Worm (Caenorhabditis elegans) whole organism, L4 larva: ENCODE results near the gene lin-52.

Experiments used
- F10B5.3 ChIP-seq: sonication (generic microtip); optimal IDR thresholded peaks from 2 replicates; lab custom pipeline; 2016; ENCODE audit warnings: mild to moderate bottlenecking, missing genetic modification characterization, missing compliant biosample characterization
- F26F4.8 ChIP-seq: fragments of 200-800 bp; sonication (Bioruptor generic); conservative IDR thresholded peaks from 2 replicates; pipeline ENCODE4 v1.3.6; 2022; ENCODE audit warnings: missing genetic modification characterization, missing compliant biosample characterization
- F49E8.2 ChIP-seq: sonication (generic microtip); optimal IDR thresholded peaks from 2 replicates; lab custom pipeline; 2016; ENCODE audit warnings: missing compliant biosample characterization, mild to moderate bottlenecking, missing genetic modification characterization, borderline replicate concordance
- T20F7.1 ChIP-seq: fragments of 200-800 bp; sonication (Bioruptor generic); optimal IDR thresholded peaks from 2 replicates; lab custom pipeline; 2018; ENCODE audit warnings: mild to moderate bottlenecking, missing genetic modification characterization, missing compliant biosample characterization
- ZK337.2 ChIP-seq: fragments of 200-800 bp; sonication (Bioruptor generic); IDR thresholded peaks from 2 replicates; pipeline ENCODE4 v1.3.6; 2022; ENCODE audit warnings: missing genetic modification reagents, missing genetic modification characterization, missing compliant biosample characterization
- ZK546.5 ChIP-seq, 2 experiments: sonication (generic microtip); optimal IDR thresholded peaks; 2 replicates each; lab custom pipeline; 2017; ENCODE audit warnings: missing biosample characterization in 2 of 2, missing genetic modification characterization in 2 of 2
- aly-2 ChIP-seq: sonication (generic microtip); optimal IDR thresholded peaks from 2 replicates; lab custom pipeline; 2018; ENCODE audit warnings: missing biosample characterization, missing genetic modification characterization
- ama-1 ChIP-seq: fragments of 150-350 bp; optimal IDR thresholded peaks from 2 replicates; lab custom pipeline; 2014; ENCODE audit warnings: inconsistent platforms, mixed read lengths
- ceh-82 ChIP-seq: sonication (generic microtip); optimal IDR thresholded peaks from 2 replicates; lab custom pipeline; 2017; ENCODE audit warnings: missing biosample characterization, missing genetic modification characterization
- ces-1 ChIP-seq: fragments of 150-350 bp; sonication (generic microtip); optimal IDR thresholded peaks from 4 replicates; lab custom pipeline; 2014; ENCODE audit warnings: missing biosample characterization, missing genetic modification reagents, missing genetic modification characterization
- cey-2 ChIP-seq: sonication (generic microtip); optimal IDR thresholded peaks from 3 replicates; lab custom pipeline; 2017; ENCODE audit warnings: missing genetic modification characterization, mild to moderate bottlenecking, missing compliant biosample characterization, antibody characterized with exemption, borderline replicate concordance; ENCODE audit not compliant: insufficient read depth
- ctbp-1 ChIP-seq: fragments of 200-800 bp; sonication (Bioruptor generic); IDR thresholded peaks from 2 replicates; pipeline ENCODE4 v1.3.6; 2022; ENCODE audit warnings: missing genetic modification reagents, missing genetic modification characterization, missing compliant biosample characterization
- daf-12 ChIP-seq: fragments of 150-350 bp; optimal IDR thresholded peaks from 2 replicates; lab custom pipeline; 2014; ENCODE audit warnings: missing biosample characterization, missing genetic modification reagents, missing genetic modification characterization
- daf-16 ChIP-seq, 3 experiments: sonication (generic microtip); optimal IDR thresholded peaks; 2 replicates each; lab custom pipeline; 2016 to 2017; ENCODE audit warnings: missing genetic modification characterization in 3 of 3, missing genetic modification reagents in 3 of 3, mild to moderate bottlenecking in 2 of 3, missing compliant biosample characterization in 2 of 3, missing biosample characterization in 1 of 3, moderate library complexity in 1 of 3
- duxl-1 ChIP-seq: sonication (generic microtip); optimal IDR thresholded peaks from 2 replicates; lab custom pipeline; 2016; ENCODE audit warnings: mild to moderate bottlenecking, missing genetic modification characterization, moderate library complexity, missing compliant biosample characterization; ENCODE audit not compliant: poor library complexity
- dve-1 ChIP-seq: sonication (generic microtip); optimal IDR thresholded peaks from 2 replicates; lab custom pipeline; 2017; ENCODE audit warnings: antibody characterized with exemption, mild to moderate bottlenecking, missing genetic modification characterization, missing compliant biosample characterization; ENCODE audit not compliant: insufficient read depth
- egl-27 ChIP-seq: sonication (generic microtip); optimal IDR thresholded peaks from 3 replicates; lab custom pipeline; 2017; ENCODE audit warnings: missing biosample characterization, missing genetic modification reagents, missing genetic modification characterization
- egl-43 ChIP-seq: fragments of 200-800 bp; sonication (Bioruptor generic); IDR thresholded peaks from 2 replicates; pipeline ENCODE4 v1.3.6; 2022; ENCODE audit warnings: missing genetic modification reagents, missing genetic modification characterization, missing compliant biosample characterization
- hlh-11 ChIP-seq: fragments of 200-800 bp; sonication (Bioruptor generic); optimal IDR thresholded peaks from 2 replicates; lab custom pipeline; 2018; ENCODE audit warnings: mild to moderate bottlenecking, missing genetic modification characterization, missing compliant biosample characterization
- hlh-30 ChIP-seq: sonication (generic microtip); optimal IDR thresholded peaks from 2 replicates; lab custom pipeline; 2017; ENCODE audit warnings: antibody characterized with exemption, mild to moderate bottlenecking, missing genetic modification characterization, missing compliant biosample characterization; ENCODE audit not compliant: insufficient read depth
- lin-1 ChIP-seq: fragments of 200-800 bp; sonication (Bioruptor generic); IDR thresholded peaks from 2 replicates; pipeline ENCODE4 v1.3.6; 2022; ENCODE audit warnings: missing genetic modification reagents, missing genetic modification characterization, missing compliant biosample characterization
- lin-29 ChIP-seq: fragments of 200-800 bp; sonication (Bioruptor generic); IDR thresholded peaks from 2 replicates; pipeline ENCODE4 v1.3.6; 2022; ENCODE audit warnings: missing genetic modification reagents, missing genetic modification characterization, missing compliant biosample characterization
- lin-38 ChIP-seq: fragments of 200-800 bp; sonication (Bioruptor generic); IDR thresholded peaks from 2 replicates; pipeline ENCODE4 v1.3.6; 2022; ENCODE audit warnings: missing genetic modification reagents, missing genetic modification characterization, missing compliant biosample characterization
- lir-3 ChIP-seq: sonication (generic microtip); optimal IDR thresholded peaks from 2 replicates; lab custom pipeline; 2016; ENCODE audit warnings: mild to moderate bottlenecking, missing genetic modification characterization, missing compliant biosample characterization
- lsy-2 ChIP-seq, 2 experiments: fragments of 150-350 bp in 1 of 2; sonication (generic microtip) in 1 of 2; optimal IDR thresholded peaks; 2 replicates each; lab custom pipeline; 2014 to 2017; ENCODE audit warnings: missing biosample characterization in 2 of 2, missing genetic modification characterization in 2 of 2
- madf-5 ChIP-seq, 2 experiments: fragments of 200-800 bp; sonication (Bioruptor generic); IDR thresholded peaks; 2 replicates each; pipeline ENCODE4 v1.3.6; 2022; ENCODE audit warnings: missing compliant biosample characterization in 2 of 2, missing genetic modification characterization in 2 of 2
- mdl-1 ChIP-seq, 2 experiments: fragments of 150-350 bp in 1 of 2; sonication (generic microtip) in 1 of 2; optimal IDR thresholded peaks; 2 replicates each; lab custom pipeline; 2014 to 2017; ENCODE audit warnings: missing biosample characterization in 2 of 2, missing genetic modification characterization in 2 of 2
- mep-1 ChIP-seq: fragments of 150-350 bp; sonication (generic microtip); optimal IDR thresholded peaks from 3 replicates; lab custom pipeline; 2014; ENCODE audit warnings: missing biosample characterization, missing genetic modification characterization
- mes-2 ChIP-seq: sonication (generic microtip); optimal IDR thresholded peaks from 2 replicates; lab custom pipeline; 2016; ENCODE audit warnings: missing genotype, mild to moderate bottlenecking, missing genetic modification characterization, missing compliant biosample characterization; ENCODE audit not compliant: poor library complexity, severe bottlenecking
- mxl-2 ChIP-seq: fragments of 200-800 bp; sonication (Bioruptor generic); conservative IDR thresholded peaks from 2 replicates; pipeline ENCODE4 v1.3.6; 2022; ENCODE audit warnings: missing genetic modification reagents, missing genetic modification characterization, missing compliant biosample characterization
- nhr-102 ChIP-seq: sonication (generic microtip); optimal IDR thresholded peaks from 2 replicates; lab custom pipeline; 2016; ENCODE audit warnings: mild to moderate bottlenecking, missing genetic modification characterization, moderate library complexity, missing compliant biosample characterization
- nhr-25 ChIP-seq: sonication (generic microtip); optimal IDR thresholded peaks from 2 replicates; lab custom pipeline; 2017; ENCODE audit warnings: missing genetic modification characterization, mild to moderate bottlenecking, missing compliant biosample characterization, antibody characterized with exemption, moderate library complexity, borderline replicate concordance; ENCODE audit not compliant: insufficient read depth
- nhr-48 ChIP-seq: sonication (generic microtip); optimal IDR thresholded peaks from 2 replicates; lab custom pipeline; 2016; ENCODE audit warnings: mild to moderate bottlenecking, missing genetic modification characterization, missing compliant biosample characterization
- nhr-6 ChIP-seq: fragments of 150-350 bp; optimal IDR thresholded peaks from 2 replicates; lab custom pipeline; 2014; ENCODE audit warnings: missing biosample characterization, missing genetic modification characterization
- nhr-76 ChIP-seq: fragments of 150-350 bp; optimal IDR thresholded peaks from 2 replicates; lab custom pipeline; 2014; ENCODE audit warnings: missing biosample characterization, missing genetic modification characterization
- pha-4 ChIP-seq, 2 experiments: fragments of 150-350 bp in 1 of 2; fragments of 200-800 bp in 1 of 2; sonication (Bioruptor generic) in 1 of 2; IDR thresholded peaks in 1 of 2; optimal IDR thresholded peaks in 1 of 2; 2 replicates each; pipeline versions ENCODE4 v1.3.6 to Lab custom; 2014 to 2022; ENCODE audit warnings: missing genetic modification characterization in 2 of 2, missing genetic modification reagents in 2 of 2, missing biosample characterization in 1 of 2, missing compliant biosample characterization in 1 of 2
- php-3 ChIP-seq: fragments of 200-800 bp; sonication (Bioruptor generic); IDR thresholded peaks from 2 replicates; pipeline ENCODE4 v1.3.6; 2022; ENCODE audit warnings: missing genetic modification reagents, missing genetic modification characterization, missing compliant biosample characterization
- saeg-2 ChIP-seq: fragments of 200-800 bp; sonication (Bioruptor generic); IDR thresholded peaks from 2 replicates; pipeline ENCODE4 v1.3.6; 2022; ENCODE audit warnings: missing genetic modification reagents, missing genetic modification characterization, missing compliant biosample characterization
- sdz-12 ChIP-seq: fragments of 200-800 bp; sonication (Bioruptor generic); optimal IDR thresholded peaks from 2 replicates; lab custom pipeline; 2018; ENCODE audit warnings: mild to moderate bottlenecking, missing genetic modification characterization, missing compliant biosample characterization
- snpc-1.2 ChIP-seq: fragments of 200-800 bp; sonication (Bioruptor generic); IDR thresholded peaks from 2 replicates; pipeline ENCODE4 v1.3.6; 2022; ENCODE audit warnings: missing genetic modification reagents, missing genetic modification characterization, missing compliant biosample characterization
- spr-1 ChIP-seq: sonication (generic microtip); optimal IDR thresholded peaks from 2 replicates; lab custom pipeline; 2016; ENCODE audit warnings: mild to moderate bottlenecking, missing genetic modification characterization, missing compliant biosample characterization
- zfp-2 ChIP-seq: sonication (generic microtip); optimal IDR thresholded peaks from 2 replicates; lab custom pipeline; 2016; ENCODE audit warnings: mild to moderate bottlenecking, missing genetic modification characterization, missing compliant biosample characterization
- zfp-3 ChIP-seq: fragments of 200-800 bp; sonication (Bioruptor generic); conservative IDR thresholded peaks from 2 replicates; pipeline ENCODE4 v1.3.6; 2022; ENCODE audit warnings: missing genetic modification reagents, missing genetic modification characterization, missing compliant biosample characterization
- zip-11 ChIP-seq: fragments of 200-800 bp; sonication (Bioruptor generic); IDR thresholded peaks from 2 replicates; pipeline ENCODE4 v1.3.6; 2022; ENCODE audit warnings: missing genetic modification characterization, missing compliant biosample characterization
- ztf-7 ChIP-seq: fragments of 150-350 bp; optimal IDR thresholded peaks from 2 replicates; lab custom pipeline; 2014; ENCODE audit warnings: missing biosample characterization, missing genetic modification characterization

The lin-52 gene

DNA sequence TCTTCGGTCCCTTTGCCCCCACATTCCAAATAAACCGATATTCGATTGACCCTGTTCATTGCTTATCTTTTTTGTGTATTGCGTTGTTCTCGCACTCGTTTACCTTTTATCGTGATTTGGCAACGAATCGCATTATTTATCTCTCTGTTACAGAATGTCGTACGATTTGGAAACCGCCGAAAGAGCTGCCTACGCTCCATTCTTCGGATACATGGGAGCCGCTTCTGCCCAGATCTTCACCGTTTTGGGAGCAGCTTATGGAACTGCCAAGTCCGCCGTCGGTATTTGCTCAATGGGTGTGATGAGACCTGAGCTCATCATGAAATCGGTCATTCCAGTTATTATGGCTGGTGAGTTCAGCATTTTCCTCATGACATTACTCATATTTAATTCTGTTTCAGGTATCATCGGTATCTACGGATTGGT lies 42.5 kb downstream of the lin-52 start, which contains the start of gene vha-2 (continued):
- TF ChIP-seq hlh-11 (tag; lab: Kevin White, UChicago) (peak; percentile 32), lir-3 (tag; lab: Kevin White, UChicago) (no peak), mep-1 (tag; lab: Kevin White, UChicago) (peak; percentile 7), F49E8.2 (tag; lab: Kevin White, UChicago) (peak; percentile 40), daf-12 (tag; lab: Kevin White, UChicago) (no peak), mdl-1 (tag; optimal IDR thresholded peaks at IDR 0.05; lab: Kevin White, UChicago) (no peak), egl-43 (GFP tag; lab: Robert Waterston, UW) (0 out of 2 replicates have a peak, but pooled peaks have one; percentile 47), spr-1 (tag; lab: Kevin White, UChicago) (peak; percentile 39), ama-1 (lab: Kevin White, UChicago) (peak; percentile 90)
- TF ChIP-seq, all 104 proteins: peak for 23

DNA sequence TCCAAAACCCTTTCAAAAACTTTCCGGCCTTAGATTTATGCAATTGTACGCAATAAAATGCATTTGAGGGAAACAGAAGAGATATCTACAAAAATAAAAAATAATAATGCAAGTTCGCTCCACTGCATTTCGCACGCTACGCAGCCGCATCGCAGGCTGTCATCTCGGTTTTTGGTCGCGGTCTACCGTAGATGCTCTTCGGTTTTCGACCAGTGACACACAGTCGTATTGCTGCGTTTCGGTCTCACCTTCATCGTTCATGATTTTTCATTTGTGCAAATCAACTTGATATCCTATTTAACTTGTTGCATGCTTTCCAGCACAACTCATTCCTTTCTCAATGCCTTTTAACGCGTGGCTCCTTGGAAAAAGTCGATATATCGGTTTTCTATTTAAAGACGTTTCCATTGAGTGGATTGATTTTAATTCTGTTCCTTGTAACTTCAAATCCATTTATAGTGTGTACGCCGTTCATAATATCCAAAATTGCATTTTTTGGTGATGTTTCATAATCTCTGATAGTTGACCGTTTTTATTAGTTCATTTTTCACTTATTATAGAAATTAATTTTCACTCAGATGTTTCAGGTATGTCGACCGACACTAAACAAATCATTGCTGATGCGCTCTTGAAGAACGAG lies 43.8 kb downstream of the lin-52 start, which contains the start of gene vha-1:
Gene vha-1, plus strand, starts transcription at position 590 of the 640 bp plus-strand sequence.
- no peak for TF ChIP-seq zfp-2
- no peak for TF ChIP-seq lin-29
- no peak for TF ChIP-seq saeg-2 (GFP tag; lab: Robert Waterston, UW)
- 0 out of 2 replicates have a peak, but pooled peaks have one; percentile 29 for TF ChIP-seq egl-43 (GFP tag; lab: Robert Waterston, UW)
- TF ChIP-seq zfp-3 = no peak
- TF ChIP-seq duxl-1 (tag; lab: Kevin White, UChicago) = no peak
- TF ChIP-seq ZK546.5 (tag; optimal IDR thresholded peaks at IDR 0.05; lab: Kevin White, UChicago) = no peak
- no peak for TF ChIP-seq F10B5.3 (tag; lab: Kevin White, UChicago)
- no peak for TF ChIP-seq madf-5 (GFP tag; IDR thresholded peaks at IDR 0.05; lab: Robert Waterston, UW)
- TF ChIP-seq T20F7.1 (GFP tag; lab: Kevin White, UChicago) = peak; percentile 81
- no peak for TF ChIP-seq ces-1 (GFP tag; lab: Kevin White, UChicago)
- TF ChIP-seq cey-2 (tag; lab: Kevin White, UChicago) = no peak
- no peak for TF ChIP-seq F26F4.8
- TF ChIP-seq nhr-6 = peak; percentile 89
- no peak for TF ChIP-seq php-3 (GFP tag; lab: Robert Waterston, UW)
- TF ChIP-seq lin-1 = peak; percentile 80
- TF ChIP-seq snpc-1.2 (GFP tag; lab: Robert Waterston, UW) = no peak
- no peak for TF ChIP-seq ceh-82 (tag; lab: Kevin White, UChicago)
- TF ChIP-seq pha-4 (GFP tag; IDR thresholded peaks at IDR 0.05; lab: Robert Waterston, UW) = peak; percentile 60; the same call in 1 of the 2 replicates
- no peak for TF ChIP-seq pha-4 (tag; optimal IDR thresholded peaks at IDR 0.05; lab: Kevin White, UChicago)
- peak; percentile 52 for TF ChIP-seq ctbp-1
- peak; percentile 94 for TF ChIP-seq dve-1
- no peak for TF ChIP-seq ZK337.2 (GFP tag; lab: Robert Waterston, UW)
- no peak for TF ChIP-seq mxl-2
- no peak for TF ChIP-seq sdz-12 (GFP tag; lab: Kevin White, UChicago)
- peak; percentile 91 for TF ChIP-seq mes-2 (tag; lab: Kevin White, UChicago)
- peak; percentile 97 for TF ChIP-seq lin-38 (GFP tag; lab: Robert Waterston, UW)
- no peak for TF ChIP-seq aly-2 (tag; lab: Kevin White, UChicago)
- TF ChIP-seq nhr-48 (tag; lab: Kevin White, UChicago) = peak; percentile 40
- peak; percentile 66 for TF ChIP-seq nhr-25
- peak; percentile 70 for TF ChIP-seq hlh-30 (tag; lab: Kevin White, UChicago)
- TF ChIP-seq lsy-2 (tag; optimal IDR thresholded peaks at IDR 0.05; lab: Kevin White, UChicago) = peak; percentile 91 to 96
- peak; percentile 22 for TF ChIP-seq ztf-7 (tag; lab: Kevin White, UChicago)
- TF ChIP-seq egl-27 (tag; lab: Kevin White, UChicago) = no peak
- no peak for TF ChIP-seq nhr-76 (tag; lab: Kevin White, UChicago)
- no peak for TF ChIP-seq daf-16 (GFP tag; optimal IDR thresholded peaks at IDR 0.05; lab: Kevin White, UChicago)
- peak; percentile 60 for TF ChIP-seq daf-16 (tag; optimal IDR thresholded peaks at IDR 0.05; lab: Kevin White, UChicago)
- TF ChIP-seq nhr-102 (tag; lab: Kevin White, UChicago) = peak; percentile 63
- no peak for TF ChIP-seq zip-11 (GFP tag; lab: Robert Waterston, UW)
